Fruit fly (Drosophila melanogaster): Measurements from ENCODE around the gene PH4alphaNE1.

Gene PH4alphaNE1

dm6 chr3R:30450224-30450623, 49.9 kb downstream of the PH4alphaNE1 start (continued):
- TF ChIP-seq zen (tag; optimal IDR thresholded peaks at IDR 0.05) (no peak), abd-A (tag; optimal IDR thresholded peaks at IDR 0.05) (no peak), CG12219 (GFP tag; optimal IDR thresholded peaks at IDR 0.05) (peak; percentile 50), Mad (GFP tag; optimal IDR thresholded peaks at IDR 0.05) (peak; percentile 70), gsb-n (tag; optimal IDR thresholded peaks at IDR 0.05) (peak; percentile 78), dm (GFP tag; optimal IDR thresholded peaks at IDR 0.05) (peak; percentile 56), grn (GFP tag; optimal IDR thresholded peaks at IDR 0.05) (no peak), Max (GFP tag; optimal IDR thresholded peaks at IDR 0.05) (peak; percentile 72), ssp (GFP tag; IDR thresholded peaks at IDR 0.05) (peak; percentile 35; the same call in 1 of the 2 replicates), sr (GFP tag; IDR thresholded peaks at IDR 0.05) (peak; percentile 79), knrl (GFP tag; IDR thresholded peaks at IDR 0.05; ENCODE audit: partially characterized antibody) (no peak), ab (GFP tag; optimal IDR thresholded peaks at IDR 0.05) (no peak), CG9215 (GFP tag; IDR thresholded peaks at IDR 0.05) (no peak), Ets65A (GFP tag) (no peak), dpn (GFP tag; optimal IDR thresholded peaks at IDR 0.05) (peak; percentile 6 to 84), CG15073 (GFP tag; optimal IDR thresholded peaks at IDR 0.05) (no peak), Sry-β (GFP tag; optimal IDR thresholded peaks at IDR 0.05) (peak; percentile 36), CG10462 (GFP tag; optimal IDR thresholded peaks at IDR 0.05) (peak; percentile 69), CG17361 (GFP tag; IDR thresholded peaks at IDR 0.05) (no peak), schlank (tag; optimal IDR thresholded peaks at IDR 0.05) (peak; percentile 62), Side (GFP tag; optimal IDR thresholded peaks at IDR 0.05) (peak; percentile 82), Camta (GFP tag; optimal IDR thresholded peaks at IDR 0.05) (peak; percentile 78), Asciz (GFP tag; optimal IDR thresholded peaks at IDR 0.05) (peak; percentile 92), CG8359 (GFP tag; optimal IDR thresholded peaks at IDR 0.05; ENCODE audit: borderline replicate concordance) (peak; percentile 49), fd64A (GFP tag; optimal IDR thresholded peaks at IDR 0.05) (peak; percentile 79), pho (GFP tag; optimal IDR thresholded peaks at IDR 0.05) (peak; percentile 83), CG1233 (GFP tag; optimal IDR thresholded peaks at IDR 0.05) (peak; percentile 85), CG10321 (GFP tag; IDR thresholded peaks at IDR 0.05) (peak; percentile 72), CG6272 (GFP tag; IDR thresholded peaks at IDR 0.05) (no peak), CTCF (GFP tag; optimal IDR thresholded peaks at IDR 0.05) (peak; percentile 52), p53 (GFP tag; optimal IDR thresholded peaks at IDR 0.05) (peak; percentile 60), CG3995 (GFP tag; optimal IDR thresholded peaks at IDR 0.05) (no peak), pnt (GFP tag; optimal IDR thresholded peaks at IDR 0.05) (peak; percentile 69), ash1 (GFP tag; optimal IDR thresholded peaks at IDR 0.05) (peak; percentile 72), Mes4 (GFP tag; optimal IDR thresholded peaks at IDR 0.05) (peak; percentile 79), sima (GFP tag; optimal IDR thresholded peaks at IDR 0.05) (no peak), vvl (GFP tag; IDR thresholded peaks at IDR 0.05) (peak; percentile 86), CrebB (tag; optimal IDR thresholded peaks at IDR 0.05) (peak; percentile 86), pros (GFP tag; optimal IDR thresholded peaks at IDR 0.05) (no peak), trem (tag; optimal IDR thresholded peaks at IDR 0.05) (no peak), CG10147 (GFP tag; optimal IDR thresholded peaks at IDR 0.05) (peak; percentile 18), CG1602 (GFP tag; optimal IDR thresholded peaks at IDR 0.05) (peak; percentile 69), Hmx (GFP tag; optimal IDR thresholded peaks at IDR 0.05) (no peak), zen2 (GFP tag; IDR thresholded peaks at IDR 0.05; ENCODE audit: partially characterized antibody) (no peak), esg (GFP tag; conservative IDR thresholded peaks at IDR 0.05) (no peak), hb (GFP tag; IDR thresholded peaks at IDR 0.05; ENCODE audit: partially characterized antibody) (no peak), CG10209 (GFP tag; optimal IDR thresholded peaks at IDR 0.05) (peak; percentile 84), CG3281 (GFP tag; optimal IDR thresholded peaks at IDR 0.05) (peak; percentile 80), CG7963 (GFP tag; IDR thresholded peaks at IDR 0.05; ENCODE audit: partially characterized antibody) (no peak), rib (GFP tag; IDR thresholded peaks at IDR 0.05) (peak; percentile 90), tup (GFP tag; optimal IDR thresholded peaks at IDR 0.05) (no peak), Hr39 (optimal IDR thresholded peaks at IDR 0.05) (no peak), run (tag; optimal IDR thresholded peaks at IDR 0.05) (no peak)
